Worm (Caenorhabditis elegans) whole organism, young adult: ENCODE measurements around the gene clec-140.

ENCODE experiments used
- B0019.2 ChIP-seq: fragments of 200-800 bp; sonication (Bioruptor generic); conservative IDR thresholded peaks from 2 replicates; pipeline ENCODE4 v1.3.6; 2022; ENCODE audit warnings: missing genetic modification reagents, missing genetic modification characterization, missing compliant biosample characterization
- B0336.3 ChIP-seq: fragments of 200-800 bp; sonication (Bioruptor generic); IDR thresholded peaks from 2 replicates; pipeline ENCODE4 v1.3.6; 2022; ENCODE audit warnings: missing genetic modification characterization, missing compliant biosample characterization
- C17E4.6 ChIP-seq: fragments of 200-800 bp; sonication (Bioruptor generic); IDR thresholded peaks from 2 replicates; pipeline ENCODE4 v1.3.6; 2022; ENCODE audit warnings: missing genetic modification reagents, missing genetic modification characterization, missing compliant biosample characterization
- D2030.7 ChIP-seq: fragments of 200-800 bp; sonication (Bioruptor generic); IDR thresholded peaks from 2 replicates; pipeline ENCODE4 v1.3.6; 2022; ENCODE audit warnings: missing genetic modification reagents, missing genetic modification characterization, missing compliant biosample characterization
- F33H1.4 ChIP-seq: fragments of 200-800 bp; sonication (Bioruptor generic); IDR thresholded peaks from 2 replicates; pipeline ENCODE4 v1.3.6; 2022; ENCODE audit warnings: missing genetic modification reagents, missing genetic modification characterization, missing compliant biosample characterization
- F49E8.2 ChIP-seq: sonication (generic microtip); optimal IDR thresholded peaks from 3 replicates; lab custom pipeline; 2017; ENCODE audit warnings: missing genetic modification characterization, mild to moderate bottlenecking, missing compliant biosample characterization, antibody characterized with exemption, moderate library complexity; ENCODE audit not compliant: insufficient read depth
- T26A5.8 ChIP-seq: sonication (generic microtip); optimal IDR thresholded peaks from 2 replicates; lab custom pipeline; 2016; ENCODE audit warnings: missing genetic modification characterization, missing compliant biosample characterization
- Y53G8AR.9 ChIP-seq: fragments of 200-800 bp; sonication (Bioruptor generic); conservative IDR thresholded peaks from 2 replicates; pipeline ENCODE4 v1.3.6; 2022; ENCODE audit warnings: missing genetic modification reagents, missing genetic modification characterization, missing compliant biosample characterization
- Y79H2A.3 ChIP-seq: fragments of 200-800 bp; sonication (Bioruptor generic); conservative IDR thresholded peaks from 2 replicates; pipeline ENCODE4 v1.3.6; 2022; ENCODE audit warnings: missing genetic modification reagents, missing genetic modification characterization, missing compliant biosample characterization
- athp-1 ChIP-seq: sonication (generic microtip); optimal IDR thresholded peaks from 2 replicates; lab custom pipeline; 2017; ENCODE audit warnings: mild to moderate bottlenecking, missing genetic modification characterization, missing compliant biosample characterization
- attf-5 ChIP-seq: fragments of 200-800 bp; sonication (Bioruptor generic); optimal IDR thresholded peaks from 2 replicates; lab custom pipeline; 2018; ENCODE audit warnings: mild to moderate bottlenecking, missing genetic modification characterization, missing compliant biosample characterization
- attf-6 ChIP-seq: fragments of 200-800 bp; sonication (Bioruptor generic); IDR thresholded peaks from 2 replicates; pipeline ENCODE4 v1.3.6; 2022; ENCODE audit warnings: missing genetic modification reagents, missing genetic modification characterization, missing compliant biosample characterization
- cebp-1 ChIP-seq, 2 experiments: fragments of 200-800 bp in 1 of 2; sonication (Bioruptor generic) in 1 of 2; sonication (generic microtip) in 1 of 2; IDR thresholded peaks in 1 of 2; optimal IDR thresholded peaks in 1 of 2; 2 replicates each; pipeline versions ENCODE4 v1.3.6 to Lab custom; 2017 to 2022; ENCODE audit warnings: missing compliant biosample characterization in 2 of 2, missing genetic modification characterization in 2 of 2, mild to moderate bottlenecking in 1 of 2, missing genetic modification reagents in 1 of 2, moderate library complexity in 1 of 2
- ceh-100 ChIP-seq: fragments of 200-800 bp; sonication (Bioruptor generic); IDR thresholded peaks from 2 replicates; pipeline ENCODE4 v1.3.6; 2022; ENCODE audit warnings: missing genetic modification reagents, missing genetic modification characterization, missing compliant biosample characterization
- die-1 ChIP-seq: sonication (generic microtip); optimal IDR thresholded peaks from 2 replicates; lab custom pipeline; 2016; ENCODE audit warnings: missing genotype, mild to moderate bottlenecking, missing genetic modification characterization, missing compliant biosample characterization
- dpl-1 ChIP-seq: fragments of 150-350 bp; optimal IDR thresholded peaks from 2 replicates; lab custom pipeline; 2014; ENCODE audit warnings: missing biosample characterization, missing genetic modification reagents, missing genetic modification characterization
- egl-18 ChIP-seq: fragments of 200-800 bp; sonication (Bioruptor generic); IDR thresholded peaks from 2 replicates; pipeline ENCODE4 v1.3.6; 2022; ENCODE audit warnings: missing genetic modification reagents, missing genetic modification characterization, missing compliant biosample characterization
- him-1 ChIP-seq: sonication (generic microtip); optimal IDR thresholded peaks from 2 replicates; lab custom pipeline; 2016; ENCODE audit warnings: missing genotype, missing genetic modification reagents, missing genetic modification characterization, missing compliant biosample characterization
- hmg-1.2 ChIP-seq: fragments of 200-800 bp; sonication (Bioruptor generic); IDR thresholded peaks from 2 replicates; pipeline ENCODE4 v1.3.6; 2022; ENCODE audit warnings: missing genetic modification reagents, missing genetic modification characterization, missing compliant biosample characterization
- hmg-20 ChIP-seq: fragments of 200-800 bp; sonication (Bioruptor generic); IDR thresholded peaks from 2 replicates; pipeline ENCODE4 v1.3.6; 2022; ENCODE audit warnings: missing genetic modification reagents, missing genetic modification characterization, missing compliant biosample characterization
- lin-26 ChIP-seq: fragments of 200-800 bp; sonication (Bioruptor generic); IDR thresholded peaks from 2 replicates; pipeline ENCODE4 v1.3.6; 2022; ENCODE audit warnings: missing genetic modification reagents, missing genetic modification characterization, missing compliant biosample characterization
- lin-35 ChIP-seq, 3 experiments: fragments of 150-350 bp in 2 of 3; sonication (generic microtip) in 1 of 3; optimal IDR thresholded peaks; 2 replicates each; lab custom pipeline; 2014 to 2018; ENCODE audit warnings: missing biosample characterization in 3 of 3, missing genetic modification characterization in 3 of 3, missing genetic modification reagents in 3 of 3
- lin-54 ChIP-seq: fragments of 200-800 bp; sonication (Bioruptor generic); optimal IDR thresholded peaks from 2 replicates; lab custom pipeline; 2018; ENCODE audit warnings: mild to moderate bottlenecking, missing genetic modification characterization, missing compliant biosample characterization
- lsl-1 ChIP-seq: fragments of 200-800 bp; sonication (Bioruptor generic); optimal IDR thresholded peaks from 2 replicates; lab custom pipeline; 2018; ENCODE audit warnings: mild to moderate bottlenecking, missing genetic modification characterization, moderate library complexity, missing compliant biosample characterization
- madf-3 ChIP-seq: fragments of 200-800 bp; sonication (Bioruptor generic); IDR thresholded peaks from 2 replicates; pipeline ENCODE4 v1.3.6; 2022; ENCODE audit warnings: missing genetic modification reagents, missing genetic modification characterization, missing compliant biosample characterization
- madf-8 ChIP-seq: fragments of 200-800 bp; sonication (Bioruptor generic); conservative IDR thresholded peaks from 2 replicates; pipeline ENCODE4 v1.3.6; 2022; ENCODE audit warnings: missing genetic modification reagents, missing genetic modification characterization, missing compliant biosample characterization
- mcd-1 ChIP-seq: fragments of 200-800 bp; sonication (Bioruptor generic); IDR thresholded peaks from 2 replicates; pipeline ENCODE4 v1.3.6; 2022; ENCODE audit warnings: missing genetic modification reagents, missing genetic modification characterization, missing compliant biosample characterization
- mes-4 ChIP-seq: sonication (generic microtip); optimal IDR thresholded peaks from 2 replicates; lab custom pipeline; 2016; ENCODE audit warnings: missing genotype, missing genetic modification characterization, missing compliant biosample characterization
- nfya-2 ChIP-seq: fragments of 200-800 bp; sonication (Bioruptor generic); IDR thresholded peaks from 2 replicates; pipeline ENCODE4 v1.3.6; 2022; ENCODE audit warnings: missing genetic modification reagents, missing genetic modification characterization, missing compliant biosample characterization
- nfyb-1 ChIP-seq: fragments of 200-800 bp; sonication (Bioruptor generic); IDR thresholded peaks from 2 replicates; pipeline ENCODE4 v1.3.6; 2022; ENCODE audit warnings: missing genetic modification reagents, missing genetic modification characterization, missing compliant biosample characterization
- nhr-179 ChIP-seq: sonication (generic microtip); optimal IDR thresholded peaks from 2 replicates; lab custom pipeline; 2016; ENCODE audit warnings: mild to moderate bottlenecking, missing genetic modification characterization, missing compliant biosample characterization
- nhr-90 ChIP-seq: sonication (generic microtip); optimal IDR thresholded peaks from 2 replicates; lab custom pipeline; 2016; ENCODE audit warnings: missing genotype, mild to moderate bottlenecking, missing genetic modification characterization, missing compliant biosample characterization
- pha-4 ChIP-seq: fragments of 150-350 bp; sonication (generic microtip); optimal IDR thresholded peaks from 2 replicates; lab custom pipeline; 2014; ENCODE audit warnings: missing biosample characterization, missing genetic modification reagents, missing genetic modification characterization
- rec-8 ChIP-seq, 2 experiments: sonication (generic microtip); optimal IDR thresholded peaks; 2 replicates each; lab custom pipeline; 2016; ENCODE audit warnings: mild to moderate bottlenecking in 2 of 2, missing genetic modification characterization in 2 of 2, missing genetic modification reagents in 2 of 2, missing genotype in 2 of 2, missing biosample characterization in 1 of 2, missing compliant biosample characterization in 1 of 2, moderate library complexity in 1 of 2
- repo-1 ChIP-seq: sonication (generic microtip); optimal IDR thresholded peaks from 2 replicates; lab custom pipeline; 2017; ENCODE audit warnings: mild to moderate bottlenecking, missing genetic modification characterization, missing compliant biosample characterization
- sea-2 ChIP-seq: fragments of 200-800 bp; sonication (Bioruptor generic); IDR thresholded peaks from 2 replicates; pipeline ENCODE4 v1.3.6; 2022; ENCODE audit warnings: missing genetic modification characterization, missing compliant biosample characterization
- snpc-1.3 ChIP-seq: sonication (generic microtip); optimal IDR thresholded peaks from 2 replicates; lab custom pipeline; 2017; ENCODE audit warnings: missing genetic modification characterization, mild to moderate bottlenecking, missing compliant biosample characterization, antibody characterized with exemption, moderate library complexity, missing genotype, missing genetic modification reagents; ENCODE audit not compliant: insufficient read depth
- snpc-3.4 ChIP-seq: sonication (generic microtip); optimal IDR thresholded peaks from 2 replicates; lab custom pipeline; 2017; ENCODE audit warnings: missing genetic modification characterization, mild to moderate bottlenecking, missing compliant biosample characterization, antibody characterized with exemption, moderate library complexity, missing genotype, missing genetic modification reagents
- sptf-2 ChIP-seq: fragments of 200-800 bp; sonication (Bioruptor generic); optimal IDR thresholded peaks from 2 replicates; lab custom pipeline; 2018; ENCODE audit warnings: mild to moderate bottlenecking, missing genetic modification characterization, missing compliant biosample characterization
- tbp1 ChIP-seq: fragments of 200-800 bp; sonication (Bioruptor generic); optimal IDR thresholded peaks from 2 replicates; lab custom pipeline; 2018; ENCODE audit warnings: mild to moderate bottlenecking, missing genetic modification characterization, missing compliant biosample characterization
- tlf-1 ChIP-seq: fragments of 200-800 bp; sonication (Bioruptor generic); optimal IDR thresholded peaks from 2 replicates; lab custom pipeline; 2018; ENCODE audit warnings: mild to moderate bottlenecking, missing genetic modification characterization, missing compliant biosample characterization
- xnd-1 ChIP-seq: sonication (generic microtip); optimal IDR thresholded peaks from 2 replicates; lab custom pipeline; 2016; ENCODE audit warnings: missing genotype, missing genetic modification reagents, missing genetic modification characterization, missing compliant biosample characterization
- zfh-2 ChIP-seq: fragments of 200-800 bp; sonication (Bioruptor generic); conservative IDR thresholded peaks from 2 replicates; pipeline ENCODE4 v1.3.6; 2022; ENCODE audit warnings: missing genetic modification reagents, missing genetic modification characterization, missing compliant biosample characterization
- zim-3 ChIP-seq: sonication (generic microtip); optimal IDR thresholded peaks from 2 replicates; lab custom pipeline; 2017; ENCODE audit warnings: mild to moderate bottlenecking, missing genetic modification characterization, moderate library complexity, missing compliant biosample characterization
- ztf-25 ChIP-seq: fragments of 200-800 bp; sonication (Bioruptor generic); IDR thresholded peaks from 2 replicates; pipeline ENCODE4 v1.3.6; 2022; ENCODE audit warnings: missing genetic modification reagents, missing genetic modification characterization, missing compliant biosample characterization
- ztf-3 ChIP-seq: fragments of 200-800 bp; sonication (Bioruptor generic); optimal IDR thresholded peaks from 2 replicates; lab custom pipeline; 2018; ENCODE audit warnings: mild to moderate bottlenecking, missing genetic modification characterization, missing compliant biosample characterization

The clec-140 gene

ce11 chrII:4703011-4703410 lies 30.2 kb downstream of the clec-140 start (continued):
- TF ChIP-seq tlf-1 (GFP tag; lab: Kevin White, UChicago) (peak; percentile 64), Y53G8AR.9 (GFP tag; lab: Robert Waterston, UW) (peak; percentile 83), zim-3 (tag; lab: Kevin White, UChicago) (no peak), xnd-1 (tag; lab: Kevin White, UChicago) (peak; percentile 13), die-1 (tag; lab: Kevin White, UChicago) (peak; percentile 10), tbp1 (GFP tag; lab: Kevin White, UChicago) (peak; percentile 6), repo-1 (tag; lab: Kevin White, UChicago) (peak; percentile 53), F33H1.4 (GFP tag; lab: Robert Waterston, UW) (peak; percentile 36; the same call in 1 of the 2 replicates), lin-54 (GFP tag; lab: Kevin White, UChicago) (peak; percentile 58), madf-8 (GFP tag; lab: Robert Waterston, UW) (peak; percentile 66), sea-2 (no peak), madf-3 (peak; percentile 76), D2030.7 (GFP tag; lab: Robert Waterston, UW) (peak; percentile 57), ztf-25 (GFP tag; lab: Robert Waterston, UW) (no peak), attf-6 (peak; percentile 76), snpc-3.4 (peak; percentile 48), lin-26 (GFP tag; lab: Robert Waterston, UW) (peak; percentile 78), B0019.2 (GFP tag; lab: Robert Waterston, UW) (no peak), zfh-2 (GFP tag; lab: Robert Waterston, UW) (no peak), him-1 (tag; lab: Kevin White, UChicago) (peak; percentile 16), T26A5.8 (tag; lab: Kevin White, UChicago) (no peak), F49E8.2 (tag; lab: Kevin White, UChicago) (peak; percentile 62), athp-1 (tag; lab: Kevin White, UChicago) (peak; percentile 2), lsl-1 (GFP tag; lab: Kevin White, UChicago) (peak; percentile 55), sptf-2 (GFP tag; lab: Kevin White, UChicago) (no peak), pha-4 (tag; lab: Kevin White, UChicago) (no peak), hmg-1.2 (GFP tag; lab: Robert Waterston, UW) (peak; percentile 45), B0336.3 (GFP tag; lab: Robert Waterston, UW) (peak; percentile 70; the same call in 1 of the 2 replicates), Y79H2A.3 (GFP tag; lab: Robert Waterston, UW) (peak; percentile 96), snpc-1.3 (tag; lab: Kevin White, UChicago) (peak; percentile 46), nfyb-1 (GFP tag; lab: Robert Waterston, UW) (0 out of 2 replicates have a peak, but pooled peaks have one; percentile 28)

- TF ChIP-seq attf-5 (GFP tag; lab: Kevin White, UChicago) (peak; percentile 58), mes-4 (tag; lab: Kevin White, UChicago) (no peak), tbp1 (GFP tag; lab: Kevin White, UChicago) (peak; percentile 30), mcd-1 (GFP tag; lab: Robert Waterston, UW) (peak; percentile 71), ztf-3 (no peak), C17E4.6 (GFP tag; lab: Robert Waterston, UW) (no peak), rec-8 (tag; optimal IDR thresholded peaks at IDR 0.05; lab: Kevin White, UChicago) (no peak), egl-18 (GFP tag; lab: Robert Waterston, UW) (no peak), sptf-2 (GFP tag; lab: Kevin White, UChicago) (no peak), cebp-1 (GFP tag; IDR thresholded peaks at IDR 0.05; lab: Robert Waterston, UW) (no peak), cebp-1 (tag; optimal IDR thresholded peaks at IDR 0.05; lab: Kevin White, UChicago) (peak; percentile 38), nhr-90 (tag; lab: Kevin White, UChicago) (no peak), nhr-179 (tag; lab: Kevin White, UChicago) (no peak), nfya-2 (GFP tag; lab: Robert Waterston, UW) (no peak), hmg-20 (GFP tag; lab: Robert Waterston, UW) (no peak), dpl-1 (GFP tag; lab: Kevin White, UChicago) (peak; percentile 52), D2030.7 (GFP tag; lab: Robert Waterston, UW) (peak; percentile 41; the same call in 1 of the 2 replicates), ceh-100 (GFP tag; lab: Robert Waterston, UW) (peak; percentile 50; the same call in 1 of the 2 replicates), lin-35 (GFP tag; optimal IDR thresholded peaks at IDR 0.05; lab: Kevin White, UChicago) (peak in 1 of 3 experiments; percentile 27)
Observed at ce11 chrII:4706359-4706871, 33.6 kb downstream of the clec-140 start, which contains the start of the genes F10G7.9 and tsn-1. Gene F10G7.9 (minus strand): TSS chrII:4706485. Gene tsn-1 (plus strand): TSS chrII:4706821.
